Worm (Caenorhabditis elegans) whole organism, midembryonic: ENCODE measurements around the gene lpr-2.

Experiments
- T22C8.4 ChIP-seq: fragments of 200-800 bp; sonication (Bioruptor generic); IDR thresholded peaks from 2 replicates; pipeline ENCODE4 v1.3.6; 2022; ENCODE audit warnings: missing genetic modification characterization, missing compliant biosample characterization
- cog-1 ChIP-seq: sonication (generic microtip); optimal IDR thresholded peaks from 2 replicates; lab custom pipeline; 2016; ENCODE audit warnings: missing genetic modification characterization, missing compliant biosample characterization
- flt-1 ChIP-seq: fragments of 200-800 bp; sonication (Bioruptor generic); IDR thresholded peaks from 2 replicates; pipeline ENCODE4 v1.3.6; 2022; ENCODE audit warnings: missing genetic modification characterization, missing compliant biosample characterization
- klf-2 ChIP-seq: fragments of 200-800 bp; sonication (Bioruptor generic); conservative IDR thresholded peaks from 2 replicates; pipeline ENCODE4 v1.3.6; 2022; ENCODE audit warnings: missing genetic modification reagents, missing genetic modification characterization, missing compliant biosample characterization
- med-1 ChIP-seq: sonication (generic microtip); optimal IDR thresholded peaks from 2 replicates; lab custom pipeline; 2017; ENCODE audit warnings: missing genetic modification characterization, mild to moderate bottlenecking, missing compliant biosample characterization, antibody characterized with exemption, missing genetic modification reagents; ENCODE audit not compliant: insufficient read depth
- ref-1 ChIP-seq: fragments of 200-800 bp; sonication (Bioruptor generic); conservative IDR thresholded peaks from 2 replicates; pipeline ENCODE4 v1.3.6; 2022; ENCODE audit warnings: missing genetic modification reagents, missing genetic modification characterization, missing compliant biosample characterization
- tab-1 ChIP-seq: fragments of 200-800 bp; sonication (Bioruptor generic); IDR thresholded peaks from 2 replicates; pipeline ENCODE4 v1.3.6; 2022; ENCODE audit warnings: missing genetic modification characterization, missing compliant biosample characterization
- ztf-23 ChIP-seq: fragments of 200-800 bp; sonication (Bioruptor generic); IDR thresholded peaks from 2 replicates; pipeline ENCODE4 v1.3.6; 2022; ENCODE audit warnings: missing genetic modification reagents, missing genetic modification characterization, missing compliant biosample characterization
- ztf-29 ChIP-seq: fragments of 200-800 bp; sonication (Bioruptor generic); IDR thresholded peaks from 2 replicates; pipeline ENCODE4 v1.3.6; 2022; ENCODE audit warnings: missing genetic modification reagents, missing genetic modification characterization, missing compliant biosample characterization

lpr-2 gene

ce11 chrIV:11748852-11749251 is 30.2 kb upstream of the lpr-2 start, which contains the start of gene T12A7.6:
TSS of gene T12A7.6 (plus strand) at chrIV:11749220.
- TF ChIP-seq flt-1 (no peak), ztf-23 (no peak), med-1 (GFP tag; lab: Kevin White, UChicago) (no peak), T22C8.4 (no peak), cog-1 (tag; lab: Kevin White, UChicago) (no peak), ref-1 (GFP tag; lab: Robert Waterston, UW) (no peak), klf-2 (no peak)

ce11 chrIV:11754328-11754727 is 24.7 kb upstream of the lpr-2 start, which contains the start of gene scl-18:
TSS of gene scl-18 (minus strand) at chrIV:11754428.
- TF ChIP-seq tab-1 = no peak
- TF ChIP-seq flt-1 = no peak
- no peak for TF ChIP-seq ref-1 (GFP tag; lab: Robert Waterston, UW)
- TF ChIP-seq med-1 (GFP tag; lab: Kevin White, UChicago) = no peak
- TF ChIP-seq ztf-29 (GFP tag; lab: Robert Waterston, UW) = no peak
- no peak for TF ChIP-seq T22C8.4
- no peak for TF ChIP-seq cog-1 (tag; lab: Kevin White, UChicago)
- no peak for TF ChIP-seq ztf-23
- no peak for TF ChIP-seq klf-2

ce11 chrIV:11755003-11755402 is 24.0 kb upstream of the lpr-2 start, which contains the start of gene T12A7.10:
TSS of gene T12A7.10 (minus strand) at chrIV:11755103.
- TF ChIP-seq med-1 (GFP tag; lab: Kevin White, UChicago) = no peak
- no peak for TF ChIP-seq ztf-23
- no peak for TF ChIP-seq ref-1 (GFP tag; lab: Robert Waterston, UW)
- no peak for TF ChIP-seq tab-1
- no peak for TF ChIP-seq T22C8.4
- TF ChIP-seq cog-1 (tag; lab: Kevin White, UChicago) = no peak

- TF ChIP-seq ztf-29 (GFP tag; lab: Robert Waterston, UW) (no peak), T22C8.4 (no peak), klf-2 (no peak), med-1 (GFP tag; lab: Kevin White, UChicago) (no peak), ztf-23 (no peak), ref-1 (GFP tag; lab: Robert Waterston, UW) (no peak), tab-1 (no peak), cog-1 (tag; lab: Kevin White, UChicago) (no peak), flt-1 (no peak)
These were observed 23.1 kb upstream of the lpr-2 start, which contains the start of gene T12A7.9 for ce11 chrIV:11755907-11756306. TSS of gene T12A7.9 (minus strand) at chrIV:11756007.

- TF ChIP-seq cog-1 (tag; lab: Kevin White, UChicago) (no peak), ref-1 (GFP tag; lab: Robert Waterston, UW) (no peak), med-1 (GFP tag; lab: Kevin White, UChicago) (no peak), T22C8.4 (no peak), ztf-23 (no peak), klf-2 (no peak), flt-1 (no peak), tab-1 (no peak), ztf-29 (GFP tag; lab: Robert Waterston, UW) (no peak)
These were observed 19.2 kb upstream of the lpr-2 start for ce11 chrIV:11759852-11760251.

- TF ChIP-seq ztf-23 = no peak
- TF ChIP-seq T22C8.4 = no peak
- no peak for TF ChIP-seq cog-1 (tag; lab: Kevin White, UChicago)
- no peak for TF ChIP-seq flt-1
- no peak for TF ChIP-seq med-1 (GFP tag; lab: Kevin White, UChicago)
These were observed 18.1 kb upstream of the lpr-2 start, which contains the start of gene T12A7.2 for ce11 chrIV:11760700-11761459. TSS of gene T12A7.2 (minus strand) at chrIV:11761111.

ce11 chrIV:11765507-11765906 is 13.5 kb upstream of the lpr-2 start:
- TF ChIP-seq T22C8.4 (peak; percentile 73), ztf-29 (GFP tag; lab: Robert Waterston, UW) (no peak)

ce11 chrIV:11769769-11770168 is 9.2 kb upstream of the lpr-2 start:
- TF ChIP-seq klf-2 (no peak), med-1 (GFP tag; lab: Kevin White, UChicago) (no peak), ref-1 (GFP tag; lab: Robert Waterston, UW) (no peak), flt-1 (no peak)

ce11 chrIV:11771064-11771463 is 8.0 kb upstream of the lpr-2 start:
- TF ChIP-seq flt-1 (no peak), klf-2 (no peak), med-1 (GFP tag; lab: Kevin White, UChicago) (no peak), ztf-23 (no peak), ztf-29 (GFP tag; lab: Robert Waterston, UW) (no peak), ref-1 (GFP tag; lab: Robert Waterston, UW) (no peak), cog-1 (tag; lab: Kevin White, UChicago) (no peak), T22C8.4 (no peak), tab-1 (no peak)

ce11 chrIV:11772119-11772518 is 6.9 kb upstream of the lpr-2 start:
- TF ChIP-seq ztf-23 = no peak
- no peak for TF ChIP-seq tab-1
- TF ChIP-seq flt-1 = no peak
- no peak for TF ChIP-seq cog-1 (tag; lab: Kevin White, UChicago)
- TF ChIP-seq klf-2 = no peak
- TF ChIP-seq T22C8.4 = no peak
- no peak for TF ChIP-seq ztf-29 (GFP tag; lab: Robert Waterston, UW)
- TF ChIP-seq med-1 (GFP tag; lab: Kevin White, UChicago) = no peak
- TF ChIP-seq ref-1 (GFP tag; lab: Robert Waterston, UW) = no peak
